Worm (Caenorhabditis elegans): Measurements from ENCODE around the gene F47D12.9.

The F47D12.9 gene

ce11 chrIII:6352459-6352858, 49.3 kb upstream of the F47D12.9 start (continued):
- TF ChIP-seq nhr-23 (tag; optimal IDR thresholded peaks at IDR 0.05) = no peak
- TF ChIP-seq nhr-77 (tag; optimal IDR thresholded peaks at IDR 0.05) = no peak
- TF ChIP-seq ZK546.5 (tag; optimal IDR thresholded peaks at IDR 0.05) = no peak
- TF ChIP-seq crh-2 (tag; optimal IDR thresholded peaks at IDR 0.05) = peak; percentile 33

ce11 chrIII:6351438-6351837, 48.3 kb upstream of the F47D12.9 start:
- TF ChIP-seq ztf-4 (tag; optimal IDR thresholded peaks at IDR 0.05) = no peak
- TF ChIP-seq unc-55 (GFP tag; optimal IDR thresholded peaks at IDR 0.05) = peak; percentile 12
- TF ChIP-seq sma-3 (GFP tag; optimal IDR thresholded peaks at IDR 0.05) = no peak
- TF ChIP-seq nhr-129 (tag; optimal IDR thresholded peaks at IDR 0.05) = peak; percentile 24
- TF ChIP-seq zag-1 (tag; optimal IDR thresholded peaks at IDR 0.05) = peak; percentile 58

- no peak for TF ChIP-seq unc-62 (GFP tag; optimal IDR thresholded peaks at IDR 0.05)
- TF ChIP-seq nhr-12 (tag; optimal IDR thresholded peaks at IDR 0.05) = no peak
- TF ChIP-seq nhr-23 (tag; optimal IDR thresholded peaks at IDR 0.05) = no peak
- peak in 1 of 2 experiments; percentile 18 for TF ChIP-seq lsy-2 (tag; optimal IDR thresholded peaks at IDR 0.05)
- TF ChIP-seq sma-9 (GFP tag; optimal IDR thresholded peaks at IDR 0.05) = peak; percentile 47
- TF ChIP-seq sma-9 (tag; optimal IDR thresholded peaks at IDR 0.05) = no peak
These were observed 47.2 kb upstream of the F47D12.9 start for ce11 chrIII:6350424-6350823.

ce11 chrIII:6348578-6348977, 45.4 kb upstream of the F47D12.9 start:
- TF ChIP-seq egl-27 (tag; optimal IDR thresholded peaks at IDR 0.05) (no peak), aly-2 (tag; optimal IDR thresholded peaks at IDR 0.05) (no peak), lsy-2 (tag; optimal IDR thresholded peaks at IDR 0.05) (peak; percentile 12 to 64), R02D3.7 (tag; optimal IDR thresholded peaks at IDR 0.05) (no peak), crh-2 (tag; optimal IDR thresholded peaks at IDR 0.05) (peak; percentile 60), ceh-16 (tag; optimal IDR thresholded peaks at IDR 0.05) (no peak), unc-55 (GFP tag; optimal IDR thresholded peaks at IDR 0.05) (peak; percentile 6), dmd-4 (tag; optimal IDR thresholded peaks at IDR 0.05) (no peak), snpc-4 (tag; optimal IDR thresholded peaks at IDR 0.05) (no peak), lin-13 (GFP tag; optimal IDR thresholded peaks at IDR 0.05) (no peak), skn-1 (tag; optimal IDR thresholded peaks at IDR 0.05) (no peak), nhr-21 (tag; optimal IDR thresholded peaks at IDR 0.05) (no peak), alr-1 (tag; optimal IDR thresholded peaks at IDR 0.05) (no peak), F13H6.1 (tag; optimal IDR thresholded peaks at IDR 0.05) (peak; percentile 57), mbf-1 (tag; optimal IDR thresholded peaks at IDR 0.05) (no peak), blmp-1 (tag; optimal IDR thresholded peaks at IDR 0.05; ENCODE audit: insufficient read depth) (no peak), elt-1 (tag; optimal IDR thresholded peaks at IDR 0.05) (no peak), nhr-25 (tag; optimal IDR thresholded peaks at IDR 0.05) (no peak), nhr-237 (tag; optimal IDR thresholded peaks at IDR 0.05) (no peak), ama-1 (optimal IDR thresholded peaks at IDR 0.05) (no peak), C34F6.9 (tag; optimal IDR thresholded peaks at IDR 0.05) (peak; percentile 53), nhr-11 (tag; optimal IDR thresholded peaks at IDR 0.05) (no peak), sma-3 (GFP tag; optimal IDR thresholded peaks at IDR 0.05) (no peak), ztf-1 (GFP tag; conservative IDR thresholded peaks at IDR 0.05) (no peak), mdl-1 (tag; optimal IDR thresholded peaks at IDR 0.05) (peak in 1 of 2 experiments; percentile 75), mab-5 (tag; optimal IDR thresholded peaks at IDR 0.05) (no peak), sma-9 (GFP tag; optimal IDR thresholded peaks at IDR 0.05) (peak; percentile 44), sma-9 (tag; optimal IDR thresholded peaks at IDR 0.05) (no peak), nhr-23 (tag; optimal IDR thresholded peaks at IDR 0.05) (no peak), zag-1 (tag; optimal IDR thresholded peaks at IDR 0.05) (peak; percentile 35), lin-39 (tag; optimal IDR thresholded peaks at IDR 0.05) (no peak), ztf-4 (tag; optimal IDR thresholded peaks at IDR 0.05) (no peak), ZK546.5 (tag; optimal IDR thresholded peaks at IDR 0.05) (no peak), ztf-11 (tag; optimal IDR thresholded peaks at IDR 0.05) (no peak), nhr-129 (tag; optimal IDR thresholded peaks at IDR 0.05) (peak; percentile 43), sem-4 (tag; optimal IDR thresholded peaks at IDR 0.05) (peak; percentile 55)

Data from whole organism, L2 larva.